Worm (Caenorhabditis elegans) whole organism, L4/young adult: ENCODE data around the gene txt-9.

Source experiments
- W03F9.2 ChIP-seq: fragments of 150-350 bp; optimal IDR thresholded peaks from 2 replicates; lab custom pipeline; 2014; ENCODE audit warnings: missing biosample characterization, missing genetic modification characterization
- dao-5 ChIP-seq: sonication (generic microtip); optimal IDR thresholded peaks from 2 replicates; lab custom pipeline; 2016; ENCODE audit warnings: missing genotype, missing genetic modification characterization, moderate library complexity, missing compliant biosample characterization
- him-1 ChIP-seq: sonication (generic microtip); optimal IDR thresholded peaks from 2 replicates; lab custom pipeline; 2016; ENCODE audit warnings: missing genotype, missing genetic modification reagents, missing genetic modification characterization, missing compliant biosample characterization

DNA sequence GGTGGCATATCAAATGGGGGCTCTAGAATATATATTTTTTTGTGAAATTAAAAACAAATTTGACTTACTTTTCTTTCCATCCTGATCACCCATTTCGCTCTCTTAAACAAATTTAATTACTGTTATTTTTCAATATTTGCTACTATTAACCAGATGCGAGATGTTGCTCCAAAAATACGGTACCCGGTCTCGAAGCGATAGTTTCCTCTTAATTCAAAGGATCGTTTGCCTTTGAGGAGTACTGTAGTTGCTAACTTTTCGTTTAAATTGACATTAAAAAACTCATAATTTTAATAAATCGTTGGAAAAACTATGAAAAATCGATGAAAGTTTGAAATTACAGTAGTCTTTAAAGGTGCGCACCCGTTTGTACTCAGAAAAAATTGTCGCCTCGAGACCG, 2.2 kb upstream of the txt-9 start, which contains the start of gene C04G6.4:
- no peak for TF ChIP-seq him-1 (tag; lab: Kevin White, UChicago)
- TF ChIP-seq dao-5 (tag; lab: Kevin White, UChicago) = no peak
- TF ChIP-seq W03F9.2 = no peak
